Worm (Caenorhabditis elegans): ENCODE results near the gene zig-8.

DNA sequence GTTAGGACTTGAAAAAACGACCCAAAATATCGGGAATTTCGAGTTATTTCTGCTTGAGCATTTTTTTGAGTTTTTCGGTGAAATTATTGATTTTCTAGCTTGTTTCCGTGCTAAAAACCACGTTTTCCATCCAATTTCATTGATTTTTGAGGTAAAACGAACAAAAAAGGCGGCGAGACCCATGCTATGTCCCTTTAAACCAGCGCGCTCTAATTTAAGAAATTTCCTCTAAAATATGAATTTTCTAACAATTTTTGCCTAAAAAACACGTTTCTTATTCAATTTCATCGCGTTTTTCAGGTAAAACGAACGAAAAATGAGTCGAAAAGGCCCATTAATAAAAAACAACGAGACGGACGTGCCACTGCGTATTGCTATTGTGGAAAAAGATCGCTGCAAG, 33.9 kb downstream of the zig-8 start, which contains the start of gene abce-1:
- TF ChIP-seq dmd-4 (tag; optimal IDR thresholded peaks at IDR 0.05) (no peak), ZK546.5 (tag; optimal IDR thresholded peaks at IDR 0.05) (no peak), lin-39 (tag; optimal IDR thresholded peaks at IDR 0.05) (no peak), blmp-1 (tag; optimal IDR thresholded peaks at IDR 0.05; ENCODE audit: insufficient read depth) (no peak), snpc-4 (tag; optimal IDR thresholded peaks at IDR 0.05) (no peak), sma-3 (GFP tag; optimal IDR thresholded peaks at IDR 0.05) (no peak), lsy-2 (tag; optimal IDR thresholded peaks at IDR 0.05) (no peak), skn-1 (tag; optimal IDR thresholded peaks at IDR 0.05) (no peak), ama-1 (optimal IDR thresholded peaks at IDR 0.05) (no peak), elt-3 (tag; optimal IDR thresholded peaks at IDR 0.05) (no peak), nhr-237 (tag; optimal IDR thresholded peaks at IDR 0.05) (no peak), ztf-1 (GFP tag; conservative IDR thresholded peaks at IDR 0.05) (no peak)

Measured in whole organism, L2 larva.